Worm (Caenorhabditis elegans) whole organism, young adult: ENCODE data around the gene nhr-124.

ENCODE experiments used
- B0019.2 ChIP-seq: fragments of 200-800 bp; sonication (Bioruptor generic); conservative IDR thresholded peaks from 2 replicates; pipeline ENCODE4 v1.3.6; 2022; ENCODE audit warnings: missing genetic modification reagents, missing genetic modification characterization, missing compliant biosample characterization
- F37B4.10 ChIP-seq: fragments of 200-800 bp; sonication (Bioruptor generic); IDR thresholded peaks from 2 replicates; pipeline ENCODE4 v1.3.6; 2022; ENCODE audit warnings: missing genetic modification characterization, missing compliant biosample characterization
- F57A8.1 ChIP-seq: fragments of 200-800 bp; sonication (Bioruptor generic); optimal IDR thresholded peaks from 2 replicates; lab custom pipeline; 2018; ENCODE audit warnings: mild to moderate bottlenecking, missing genetic modification characterization, moderate library complexity, missing compliant biosample characterization
- F57C9.4 ChIP-seq: sonication (generic microtip); optimal IDR thresholded peaks from 2 replicates; lab custom pipeline; 2017; ENCODE audit warnings: mild to moderate bottlenecking, missing genetic modification characterization, missing compliant biosample characterization
- Y67H2A.10 ChIP-seq: fragments of 200-800 bp; sonication (Bioruptor generic); conservative IDR thresholded peaks from 2 replicates; pipeline ENCODE4 v1.3.6; 2022; ENCODE audit warnings: missing genetic modification reagents, missing genetic modification characterization, missing compliant biosample characterization
- Y95B8A.8 ChIP-seq: fragments of 200-800 bp; sonication (Bioruptor generic); IDR thresholded peaks from 2 replicates; pipeline ENCODE4 v1.3.6; 2022; ENCODE audit warnings: missing genetic modification reagents, missing genetic modification characterization, missing compliant biosample characterization
- ZK185.1 ChIP-seq: sonication (generic microtip); optimal IDR thresholded peaks from 2 replicates; lab custom pipeline; 2016; ENCODE audit warnings: mild to moderate bottlenecking, missing genetic modification characterization, missing compliant biosample characterization; ENCODE audit not compliant: poor library complexity, severe bottlenecking
- aptf-2 ChIP-seq: fragments of 200-800 bp; sonication (Bioruptor generic); conservative IDR thresholded peaks from 2 replicates; pipeline ENCODE4 v1.3.6; 2022; ENCODE audit warnings: missing genetic modification reagents, missing genetic modification characterization, missing compliant biosample characterization
- ccch-3 ChIP-seq: fragments of 200-800 bp; sonication (Bioruptor generic); optimal IDR thresholded peaks from 2 replicates; lab custom pipeline; 2018; ENCODE audit warnings: mild to moderate bottlenecking, missing genetic modification characterization, missing compliant biosample characterization
- cebp-1 ChIP-seq, 2 experiments: fragments of 200-800 bp in 1 of 2; sonication (Bioruptor generic) in 1 of 2; sonication (generic microtip) in 1 of 2; IDR thresholded peaks in 1 of 2; optimal IDR thresholded peaks in 1 of 2; 2 replicates each; pipeline versions ENCODE4 v1.3.6 to Lab custom; 2017 to 2022; ENCODE audit warnings: missing compliant biosample characterization in 2 of 2, missing genetic modification characterization in 2 of 2, mild to moderate bottlenecking in 1 of 2, missing genetic modification reagents in 1 of 2, moderate library complexity in 1 of 2
- cebp-2 ChIP-seq: fragments of 200-800 bp; sonication (Bioruptor generic); IDR thresholded peaks from 2 replicates; pipeline ENCODE4 v1.3.6; 2022; ENCODE audit warnings: missing genetic modification characterization, missing compliant biosample characterization
- ceh-58 ChIP-seq: fragments of 200-800 bp; sonication (Bioruptor generic); IDR thresholded peaks from 2 replicates; pipeline ENCODE4 v1.3.6; 2022; ENCODE audit warnings: missing genetic modification characterization, missing compliant biosample characterization
- egrh-3 ChIP-seq: fragments of 200-800 bp; sonication (Bioruptor generic); IDR thresholded peaks from 2 replicates; pipeline ENCODE4 v1.3.6; 2022; ENCODE audit warnings: missing genetic modification reagents, missing genetic modification characterization, missing compliant biosample characterization
- him-1 ChIP-seq: sonication (generic microtip); optimal IDR thresholded peaks from 2 replicates; lab custom pipeline; 2016; ENCODE audit warnings: missing genotype, missing genetic modification reagents, missing genetic modification characterization, missing compliant biosample characterization
- hlh-12 ChIP-seq: sonication (generic microtip); optimal IDR thresholded peaks from 2 replicates; lab custom pipeline; 2016; ENCODE audit warnings: missing genetic modification characterization, missing compliant biosample characterization
- lin-26 ChIP-seq: fragments of 200-800 bp; sonication (Bioruptor generic); IDR thresholded peaks from 2 replicates; pipeline ENCODE4 v1.3.6; 2022; ENCODE audit warnings: missing genetic modification reagents, missing genetic modification characterization, missing compliant biosample characterization
- lin-40 ChIP-seq: sonication (generic microtip); optimal IDR thresholded peaks from 2 replicates; lab custom pipeline; 2016; ENCODE audit warnings: missing genetic modification characterization, mild to moderate bottlenecking, missing compliant biosample characterization, missing genotype, missing genetic modification reagents
- lin-54 ChIP-seq: fragments of 200-800 bp; sonication (Bioruptor generic); optimal IDR thresholded peaks from 2 replicates; lab custom pipeline; 2018; ENCODE audit warnings: mild to moderate bottlenecking, missing genetic modification characterization, missing compliant biosample characterization
- lir-1 ChIP-seq: fragments of 200-800 bp; sonication (Bioruptor generic); conservative IDR thresholded peaks from 2 replicates; pipeline ENCODE4 v1.3.6; 2022; ENCODE audit warnings: missing genetic modification reagents, missing genetic modification characterization, missing compliant biosample characterization
- madf-10 ChIP-seq: sonication (generic microtip); optimal IDR thresholded peaks from 2 replicates; lab custom pipeline; 2016; ENCODE audit warnings: mild to moderate bottlenecking, missing genetic modification characterization, missing compliant biosample characterization
- madf-6 ChIP-seq: fragments of 200-800 bp; sonication (Bioruptor generic); IDR thresholded peaks from 2 replicates; pipeline ENCODE4 v1.3.6; 2022; ENCODE audit warnings: missing genetic modification reagents, missing genetic modification characterization, missing compliant biosample characterization
- mcd-1 ChIP-seq: fragments of 200-800 bp; sonication (Bioruptor generic); IDR thresholded peaks from 2 replicates; pipeline ENCODE4 v1.3.6; 2022; ENCODE audit warnings: missing genetic modification reagents, missing genetic modification characterization, missing compliant biosample characterization
- nfya-2 ChIP-seq: fragments of 200-800 bp; sonication (Bioruptor generic); IDR thresholded peaks from 2 replicates; pipeline ENCODE4 v1.3.6; 2022; ENCODE audit warnings: missing genetic modification reagents, missing genetic modification characterization, missing compliant biosample characterization
- nhr-120 ChIP-seq: fragments of 200-800 bp; sonication (Bioruptor generic); IDR thresholded peaks from 2 replicates; pipeline ENCODE4 v1.3.6; 2022; ENCODE audit warnings: missing genetic modification characterization, missing compliant biosample characterization
- rec-8 ChIP-seq, 2 experiments: sonication (generic microtip); optimal IDR thresholded peaks; 2 replicates each; lab custom pipeline; 2016; ENCODE audit warnings: mild to moderate bottlenecking in 2 of 2, missing genetic modification characterization in 2 of 2, missing genetic modification reagents in 2 of 2, missing genotype in 2 of 2, missing biosample characterization in 1 of 2, missing compliant biosample characterization in 1 of 2, moderate library complexity in 1 of 2
- sdz-38 ChIP-seq: sonication (generic microtip); optimal IDR thresholded peaks from 2 replicates; lab custom pipeline; 2016; ENCODE audit warnings: missing genotype, missing genetic modification characterization, missing compliant biosample characterization
- sea-2 ChIP-seq: fragments of 200-800 bp; sonication (Bioruptor generic); IDR thresholded peaks from 2 replicates; pipeline ENCODE4 v1.3.6; 2022; ENCODE audit warnings: missing genetic modification characterization, missing compliant biosample characterization
- snpc-4 ChIP-seq, 5 experiments: fragments of 150-350 bp in 1 of 5; sonication (generic microtip) in 4 of 5; optimal IDR thresholded peaks; 2 replicates each; lab custom pipeline; 2014 to 2018; ENCODE audit warnings: missing genetic modification characterization in 5 of 5, missing biosample characterization in 3 of 5, antibody characterized with exemption in 2 of 5, mild to moderate bottlenecking in 2 of 5, missing compliant biosample characterization in 2 of 5, missing genotype in 2 of 5, moderate library complexity in 2 of 5, missing genetic modification reagents in 1 of 5
- sptf-2 ChIP-seq: fragments of 200-800 bp; sonication (Bioruptor generic); optimal IDR thresholded peaks from 2 replicates; lab custom pipeline; 2018; ENCODE audit warnings: mild to moderate bottlenecking, missing genetic modification characterization, missing compliant biosample characterization
- unc-62 ChIP-seq: fragments of 150-350 bp; optimal IDR thresholded peaks from 2 replicates; lab custom pipeline; 2014; ENCODE audit warnings: missing biosample characterization, missing genetic modification reagents, missing genetic modification characterization
- ztf-22 ChIP-seq: fragments of 200-800 bp; sonication (Bioruptor generic); optimal IDR thresholded peaks from 2 replicates; lab custom pipeline; 2018; ENCODE audit warnings: mild to moderate bottlenecking, missing genetic modification characterization, moderate library complexity, missing compliant biosample characterization
- ztf-3 ChIP-seq: fragments of 200-800 bp; sonication (Bioruptor generic); optimal IDR thresholded peaks from 2 replicates; lab custom pipeline; 2018; ENCODE audit warnings: mild to moderate bottlenecking, missing genetic modification characterization, missing compliant biosample characterization

Gene nhr-124

DNA sequence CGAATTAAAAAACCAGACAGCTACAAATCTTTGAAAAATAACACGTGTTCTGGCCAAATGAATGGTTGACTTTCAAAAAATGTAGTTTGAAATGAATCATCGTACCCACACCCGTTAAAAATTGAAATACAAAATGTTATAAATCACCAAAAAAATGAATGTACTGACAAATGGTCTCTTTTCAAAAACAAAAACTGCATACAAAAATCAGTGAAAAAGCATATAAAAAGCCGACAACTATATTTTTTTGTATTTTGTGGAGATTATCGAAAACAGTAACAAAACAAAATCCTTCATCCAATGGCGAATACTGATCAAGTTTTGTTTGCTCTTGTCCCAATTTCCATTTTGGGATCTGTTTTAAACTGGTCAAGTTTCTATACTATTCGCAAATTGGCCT lies 33.3 kb upstream of the nhr-124 start, which contains the start of gene srx-66 (continued):
- TF ChIP-seq ztf-22, result no peak
- TF ChIP-seq sptf-2 (GFP tag; lab: Kevin White, UChicago), result no peak
- no peak for TF ChIP-seq B0019.2 (GFP tag; lab: Robert Waterston, UW)
- no peak for TF ChIP-seq aptf-2
- TF ChIP-seq sdz-38 (tag; lab: Kevin White, UChicago), result no peak
- TF ChIP-seq lin-26 (GFP tag; lab: Robert Waterston, UW), result no peak

- TF ChIP-seq lin-54 (GFP tag; lab: Kevin White, UChicago), result no peak
- TF ChIP-seq ZK185.1 (tag; lab: Kevin White, UChicago), result no peak
- TF ChIP-seq ccch-3 (GFP tag; lab: Kevin White, UChicago), result no peak
These were observed 30.5 kb upstream of the nhr-124 start, which contains the start of gene srx-67 for ce11 chrV:3916480-3916879. Gene srx-67 (plus strand): TSS chrV:3916780.

DNA sequence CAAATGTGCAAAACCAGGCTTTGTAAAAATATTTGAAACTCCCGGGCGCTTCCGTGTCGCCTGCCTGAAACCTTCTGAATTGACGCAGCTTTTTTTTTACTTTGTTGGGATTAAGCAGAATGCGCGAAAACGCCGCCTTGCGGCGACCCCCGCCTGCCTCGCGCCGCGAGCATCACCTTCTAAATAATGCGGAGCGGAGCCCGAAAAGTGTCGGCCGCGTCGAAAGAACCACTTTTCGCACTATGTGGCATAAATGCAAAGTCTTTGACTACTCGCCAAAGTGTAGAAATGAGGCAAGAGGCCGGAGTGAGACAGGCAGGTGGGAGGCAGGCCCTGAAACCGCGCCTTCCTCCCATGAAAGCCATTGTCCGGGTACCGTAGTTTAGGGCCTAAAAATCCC lies 27.1 kb upstream of the nhr-124 start:
- TF ChIP-seq him-1 (tag; lab: Kevin White, UChicago) (no peak), nhr-120 (GFP tag; lab: Robert Waterston, UW) (0 out of 2 replicates have a peak, but pooled peaks have one; percentile 38), ztf-3 (GFP tag; lab: Kevin White, UChicago) (no peak), Y95B8A.8 (GFP tag; lab: Robert Waterston, UW) (no peak), rec-8 (tag; optimal IDR thresholded peaks at IDR 0.05; lab: Kevin White, UChicago) (no peak), sea-2 (GFP tag; lab: Robert Waterston, UW) (no peak), F57C9.4 (tag; lab: Kevin White, UChicago) (no peak), cebp-2 (GFP tag; lab: Robert Waterston, UW) (no peak), mcd-1 (no peak), egrh-3 (GFP tag; lab: Robert Waterston, UW) (no peak), F37B4.10 (GFP tag; lab: Robert Waterston, UW) (no peak), nfya-2 (no peak), snpc-4 (GFP tag; optimal IDR thresholded peaks at IDR 0.05; lab: Kevin White, UChicago) (no peak), snpc-4 (tag; optimal IDR thresholded peaks at IDR 0.05; lab: Kevin White, UChicago) (peak in 2 of 4 experiments; percentile 60 to 79), ZK185.1 (tag; lab: Kevin White, UChicago) (no peak), lin-40 (tag; lab: Kevin White, UChicago) (no peak), ceh-58 (GFP tag; lab: Robert Waterston, UW) (no peak)

DNA sequence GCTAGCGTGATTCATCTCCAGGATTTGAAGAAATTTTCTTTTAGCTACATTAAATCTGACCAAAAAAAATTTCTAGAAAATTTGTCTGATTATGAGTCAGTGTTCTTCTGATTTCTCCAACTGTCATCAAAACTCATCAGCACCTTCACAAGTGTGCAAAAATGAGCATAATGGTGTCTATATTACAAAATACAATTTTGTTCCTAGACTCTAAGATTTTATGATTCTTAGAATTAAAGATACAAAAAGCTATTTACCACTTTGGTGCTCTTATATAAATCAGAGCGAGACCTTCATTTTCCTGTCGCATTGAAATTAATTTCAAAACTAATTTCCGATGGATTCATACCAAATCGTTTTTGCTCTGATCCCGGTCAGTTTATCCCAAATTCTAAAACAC lies 26.5 kb upstream of the nhr-124 start, which contains the start of gene srx-68:
TSS of gene srx-68 (plus strand) at position 301 of the 400 bp plus-strand sequence.
- no peak for TF ChIP-seq F57A8.1 (GFP tag; lab: Kevin White, UChicago)
- no peak for TF ChIP-seq madf-6
- TF ChIP-seq hlh-12 (tag; lab: Kevin White, UChicago), result no peak
- TF ChIP-seq Y67H2A.10 (GFP tag; lab: Robert Waterston, UW), result no peak
- TF ChIP-seq madf-10 (tag; lab: Kevin White, UChicago), result no peak
- no peak for TF ChIP-seq cebp-1 (GFP tag; IDR thresholded peaks at IDR 0.05; lab: Robert Waterston, UW)
- no peak for TF ChIP-seq cebp-1 (tag; optimal IDR thresholded peaks at IDR 0.05; lab: Kevin White, UChicago)
- TF ChIP-seq ztf-3 (GFP tag; lab: Kevin White, UChicago), result no peak
- TF ChIP-seq unc-62 (GFP tag; lab: Kevin White, UChicago), result no peak
- no peak for TF ChIP-seq ZK185.1 (tag; lab: Kevin White, UChicago)
- no peak for TF ChIP-seq lir-1 (GFP tag; lab: Robert Waterston, UW)
- no peak for TF ChIP-seq nfya-2
